Fruit fly (Drosophila melanogaster) whole organism, embryonic: ENCODE results near the gene L2HGDH.

Experiments used
- Ets97D ChIP-seq: fragments of 200-800 bp; sonication (Bioruptor generic); optimal IDR thresholded peaks from 3 replicates; lab custom pipeline; 2016; ENCODE audit warnings: missing biosample characterization, missing genetic modification characterization
- ssp ChIP-seq: fragments of 200-800 bp; sonication (Bioruptor generic); IDR thresholded peaks from 2 replicates; pipeline ENCODE4 v1.3.6; 2022; ENCODE audit warnings: missing biosample characterization, missing genetic modification characterization

DNA sequence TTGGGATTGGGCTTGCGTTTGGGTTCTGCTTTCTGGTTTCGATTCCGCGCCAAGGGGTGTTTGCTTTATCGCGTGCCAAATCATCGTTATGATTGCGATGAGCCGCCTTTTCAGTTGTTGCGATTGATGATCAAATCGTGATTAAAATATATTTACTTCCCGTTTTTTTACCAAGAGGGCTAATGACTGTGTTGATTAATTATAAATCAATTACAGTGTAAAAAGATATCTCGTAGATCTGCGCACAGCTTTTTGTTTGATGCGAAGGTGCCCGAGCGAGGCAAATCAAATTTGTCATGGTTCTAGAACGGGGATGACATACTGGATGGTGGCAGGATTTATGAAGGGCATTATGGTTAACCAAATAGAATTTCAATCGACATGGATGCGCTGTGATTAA, 40.4 kb downstream of the L2HGDH start:
- TF ChIP-seq ssp (GFP tag; lab: Robert Waterston, UW) (no peak), Ets97D (GFP tag; lab: Kevin White, UChicago) (no peak)
